Worm (Caenorhabditis elegans): ENCODE measurements around the gene hsp-90.

hsp-90 gene

ce11 chrV:14698005-14698404, 13.3 kb downstream of the hsp-90 start:
- no peak for TF ChIP-seq ztf-4 (tag; optimal IDR thresholded peaks at IDR 0.05)
- no peak for TF ChIP-seq nhr-237 (tag; optimal IDR thresholded peaks at IDR 0.05)
- TF ChIP-seq skn-1 (tag; optimal IDR thresholded peaks at IDR 0.05) = no peak
- no peak for TF ChIP-seq ama-1 (optimal IDR thresholded peaks at IDR 0.05)
- TF ChIP-seq sma-9 (GFP tag; optimal IDR thresholded peaks at IDR 0.05) = no peak
- TF ChIP-seq sma-9 (tag; optimal IDR thresholded peaks at IDR 0.05) = no peak
- TF ChIP-seq Y55F3AM.14 (GFP tag; optimal IDR thresholded peaks at IDR 0.05) = no peak
- no peak for TF ChIP-seq egl-27 (tag; optimal IDR thresholded peaks at IDR 0.05)
- TF ChIP-seq zag-1 (tag; optimal IDR thresholded peaks at IDR 0.05) = no peak
- no peak for TF ChIP-seq nhr-10 (tag; optimal IDR thresholded peaks at IDR 0.05)
- TF ChIP-seq fos-1 (tag; optimal IDR thresholded peaks at IDR 0.05) = no peak
- TF ChIP-seq nhr-129 (tag; optimal IDR thresholded peaks at IDR 0.05) = no peak
- no peak for TF ChIP-seq unc-62 (GFP tag; optimal IDR thresholded peaks at IDR 0.05)
- no peak for TF ChIP-seq mbf-1 (tag; optimal IDR thresholded peaks at IDR 0.05)
- TF ChIP-seq nhr-77 (tag; optimal IDR thresholded peaks at IDR 0.05) = no peak
- TF ChIP-seq crh-2 (tag; optimal IDR thresholded peaks at IDR 0.05) = no peak
- no peak for TF ChIP-seq F13H6.1 (tag; optimal IDR thresholded peaks at IDR 0.05)
- TF ChIP-seq unc-55 (GFP tag; optimal IDR thresholded peaks at IDR 0.05) = no peak
- TF ChIP-seq blmp-1 (tag; optimal IDR thresholded peaks at IDR 0.05; ENCODE audit: insufficient read depth) = no peak
- no peak for TF ChIP-seq C34F6.9 (tag; optimal IDR thresholded peaks at IDR 0.05)
- TF ChIP-seq aly-2 (tag; optimal IDR thresholded peaks at IDR 0.05) = no peak

- TF ChIP-seq dmd-4 (tag; optimal IDR thresholded peaks at IDR 0.05) = no peak
- TF ChIP-seq unc-39 (tag; optimal IDR thresholded peaks at IDR 0.05) = no peak
- no peak for TF ChIP-seq ceh-16 (tag; optimal IDR thresholded peaks at IDR 0.05)
- no peak for TF ChIP-seq crh-2 (tag; optimal IDR thresholded peaks at IDR 0.05)
- TF ChIP-seq aly-2 (tag; optimal IDR thresholded peaks at IDR 0.05) = no peak
Observed at ce11 chrV:14698666-14699065, 13.9 kb downstream of the hsp-90 start, which contains the start of gene set-5. TSS of gene set-5 (plus strand) at chrV:14698966.

ce11 chrV:14707958-14708357, 23.2 kb downstream of the hsp-90 start, which contains the start of gene R08A2.9:
TSS of gene R08A2.9 (plus strand) at chrV:14708258.
- TF ChIP-seq unc-55 (GFP tag; optimal IDR thresholded peaks at IDR 0.05) = no peak
- no peak for TF ChIP-seq lin-39 (tag; optimal IDR thresholded peaks at IDR 0.05)
- TF ChIP-seq blmp-1 (tag; optimal IDR thresholded peaks at IDR 0.05; ENCODE audit: insufficient read depth) = no peak
- no peak for TF ChIP-seq ama-1 (optimal IDR thresholded peaks at IDR 0.05)
- no peak for TF ChIP-seq ceh-82 (tag; optimal IDR thresholded peaks at IDR 0.05)
- TF ChIP-seq ZK546.5 (tag; optimal IDR thresholded peaks at IDR 0.05) = no peak
- TF ChIP-seq unc-39 (tag; optimal IDR thresholded peaks at IDR 0.05) = no peak
- TF ChIP-seq Y55F3AM.14 (GFP tag; optimal IDR thresholded peaks at IDR 0.05) = no peak
- no peak for TF ChIP-seq zag-1 (tag; optimal IDR thresholded peaks at IDR 0.05)
- TF ChIP-seq ceh-16 (tag; optimal IDR thresholded peaks at IDR 0.05) = no peak
- no peak for TF ChIP-seq R02D3.7 (tag; optimal IDR thresholded peaks at IDR 0.05)
- TF ChIP-seq crh-2 (tag; optimal IDR thresholded peaks at IDR 0.05) = no peak
- no peak for TF ChIP-seq nhr-11 (tag; optimal IDR thresholded peaks at IDR 0.05)
- TF ChIP-seq ztf-4 (tag; optimal IDR thresholded peaks at IDR 0.05) = no peak
- TF ChIP-seq unc-62 (GFP tag; optimal IDR thresholded peaks at IDR 0.05) = no peak
- TF ChIP-seq elt-3 (tag; optimal IDR thresholded peaks at IDR 0.05) = no peak

ce11 chrV:14711077-14711476, 26.4 kb downstream of the hsp-90 start, which contains the start of gene ssp-33:
TSS of gene ssp-33 (plus strand) at chrV:14711377.
- TF ChIP-seq ama-1 (optimal IDR thresholded peaks at IDR 0.05) = no peak

ce11 chrV:14712316-14712715, 27.6 kb downstream of the hsp-90 start, which contains the start of gene R08A2.5:
TSS of gene R08A2.5 (plus strand) at chrV:14712616.
- TF ChIP-seq aly-2 (tag; optimal IDR thresholded peaks at IDR 0.05) (no peak), nhr-77 (tag; optimal IDR thresholded peaks at IDR 0.05) (no peak), ceh-16 (tag; optimal IDR thresholded peaks at IDR 0.05) (no peak), mbf-1 (tag; optimal IDR thresholded peaks at IDR 0.05) (no peak), ztf-4 (tag; optimal IDR thresholded peaks at IDR 0.05) (no peak)

- no peak for TF ChIP-seq unc-62 (GFP tag; optimal IDR thresholded peaks at IDR 0.05)
- TF ChIP-seq ztf-4 (tag; optimal IDR thresholded peaks at IDR 0.05) = no peak
- TF ChIP-seq lin-39 (tag; optimal IDR thresholded peaks at IDR 0.05) = no peak
- no peak for TF ChIP-seq ztf-11 (tag; optimal IDR thresholded peaks at IDR 0.05)
- TF ChIP-seq Y55F3AM.14 (GFP tag; optimal IDR thresholded peaks at IDR 0.05) = no peak
- TF ChIP-seq nhr-21 (tag; optimal IDR thresholded peaks at IDR 0.05) = no peak
Observed at ce11 chrV:14715608-14716007, 30.9 kb downstream of the hsp-90 start, which contains the start of gene R08A2.2. TSS of gene R08A2.2 (minus strand) at chrV:14715708.

All from whole organism, L2 larva.